Fruit fly (Drosophila melanogaster): ENCODE data around the gene CG7183.

CG7183 gene

DNA sequence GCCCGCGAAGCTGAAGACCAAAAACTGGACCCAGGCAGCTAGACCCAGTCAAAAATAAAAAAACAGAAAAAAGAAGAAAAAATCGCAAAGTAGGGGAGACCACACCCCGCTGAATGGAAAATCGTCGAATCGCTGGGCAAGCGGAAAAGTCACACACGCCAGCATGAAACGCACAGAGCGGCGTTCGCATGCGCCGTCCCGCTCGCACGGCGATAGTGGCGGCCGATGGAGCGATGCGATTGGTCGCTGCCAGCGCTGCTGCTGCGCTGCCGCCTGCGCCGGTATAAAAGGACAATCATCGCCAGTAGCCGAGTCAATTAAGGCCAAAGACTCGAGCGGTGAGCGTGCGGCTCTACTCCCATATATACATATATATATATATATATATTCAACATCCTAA lies 15.4 kb upstream of the CG7183 start, which contains the start of gene repo:
TSS of gene repo (plus strand) at position 314 of the 400 bp plus-strand sequence.
- no peak for TF ChIP-seq CG8301 (tag; optimal IDR thresholded peaks at IDR 0.05)
- peak; percentile 61; the same call in 2 of the 3 replicates for TF ChIP-seq CG4496 (GFP tag; IDR thresholded peaks at IDR 0.05)
- TF ChIP-seq Pif1A (GFP tag; optimal IDR thresholded peaks at IDR 0.05), result no peak
- no peak for TF ChIP-seq rn (GFP tag; IDR thresholded peaks at IDR 0.05)
- TF ChIP-seq CG13204 (GFP tag; optimal IDR thresholded peaks at IDR 0.05), result peak; percentile 3

DNA sequence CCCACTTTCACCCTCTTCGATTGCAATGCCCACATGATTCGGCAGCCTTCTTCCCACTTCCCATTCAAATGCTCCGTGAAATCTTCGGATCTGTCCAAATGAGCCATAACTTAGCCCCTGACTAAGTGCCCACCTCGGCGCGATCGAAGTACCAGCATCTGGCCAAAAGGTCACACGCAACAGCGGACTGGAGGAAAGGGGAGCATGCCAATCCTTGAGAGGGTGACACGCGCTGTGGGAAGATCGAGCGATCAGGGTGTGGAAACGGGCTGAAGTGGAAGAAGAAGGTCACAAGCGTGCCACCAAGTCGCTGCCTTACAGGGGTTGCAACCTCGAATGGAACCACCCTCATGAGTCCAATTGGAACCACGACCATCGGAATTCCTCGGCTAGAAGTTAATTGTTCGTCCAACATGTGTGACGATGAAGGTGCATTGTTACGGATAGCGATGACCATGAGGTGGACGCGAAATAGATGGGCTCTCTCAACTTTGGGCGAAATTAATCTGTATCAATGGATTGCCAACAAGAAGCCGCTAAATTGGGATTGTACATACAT lies 14.3 kb upstream of the CG7183 start:
- TF ChIP-seq fd96Ca (GFP tag; IDR thresholded peaks at IDR 0.05), result 0 out of 3 replicates have a peak, but pooled peaks have one; percentile 14
- no peak for TF ChIP-seq CG15710 (tag; optimal IDR thresholded peaks at IDR 0.05)

DNA sequence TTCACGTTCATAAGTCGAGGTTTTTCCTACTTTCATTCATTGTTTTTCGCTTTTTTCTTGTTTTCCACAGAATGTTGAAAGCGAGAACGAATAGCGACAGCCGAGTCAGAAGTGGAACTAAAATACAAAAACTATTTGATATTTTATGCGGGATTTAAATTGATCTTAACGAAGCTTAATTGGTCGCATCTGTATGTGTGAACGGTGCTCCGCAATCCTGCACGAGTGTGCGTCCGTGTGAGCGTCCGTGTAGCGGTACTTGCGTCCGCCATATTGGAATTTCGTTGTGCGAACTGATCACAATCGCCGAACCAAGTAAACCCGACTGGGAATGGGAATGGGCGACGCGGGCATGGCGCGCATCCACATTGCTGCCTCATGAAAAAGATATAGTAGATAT lies 11.7 kb upstream of the CG7183 start:
- no peak for TF ChIP-seq Ets98B (GFP tag; IDR thresholded peaks at IDR 0.05)
- no peak for TF ChIP-seq Pif1A (GFP tag; optimal IDR thresholded peaks at IDR 0.05)
- no peak for TF ChIP-seq CG8301 (tag; optimal IDR thresholded peaks at IDR 0.05)
- TF ChIP-seq CG9948 (tag; optimal IDR thresholded peaks at IDR 0.05), result no peak
- TF ChIP-seq CG14655 (GFP tag; optimal IDR thresholded peaks at IDR 0.05), result no peak
- TF ChIP-seq CG10348 (GFP tag; IDR thresholded peaks at IDR 0.05), result no peak
- no peak for TF ChIP-seq CG13204 (GFP tag; optimal IDR thresholded peaks at IDR 0.05)
- no peak for TF ChIP-seq Pif1B (GFP tag; optimal IDR thresholded peaks at IDR 0.05)
- TF ChIP-seq Snoo (tag; optimal IDR thresholded peaks at IDR 0.05), result no peak
- TF ChIP-seq CG12605 (GFP tag; IDR thresholded peaks at IDR 0.05), result no peak
- TF ChIP-seq CG15710 (tag; optimal IDR thresholded peaks at IDR 0.05), result no peak
- TF ChIP-seq D1 (tag; optimal IDR thresholded peaks at IDR 0.05), result no peak
- no peak for TF ChIP-seq CG32121 (GFP tag; IDR thresholded peaks at IDR 0.05)

- TF ChIP-seq rn (GFP tag; IDR thresholded peaks at IDR 0.05) (no peak), CG17806 (tag; optimal IDR thresholded peaks at IDR 0.05) (no peak), CG8301 (tag; optimal IDR thresholded peaks at IDR 0.05) (no peak), CG12605 (GFP tag; IDR thresholded peaks at IDR 0.05) (no peak), CG10348 (GFP tag; IDR thresholded peaks at IDR 0.05) (no peak), Pif1A (GFP tag; optimal IDR thresholded peaks at IDR 0.05) (no peak), Snoo (tag; optimal IDR thresholded peaks at IDR 0.05) (no peak), CG9948 (tag; optimal IDR thresholded peaks at IDR 0.05) (no peak), CG34367 (tag; optimal IDR thresholded peaks at IDR 0.05) (no peak), CG14655 (GFP tag; optimal IDR thresholded peaks at IDR 0.05) (no peak)
These were observed 9.7 kb upstream of the CG7183 start for dm6 chr3R:18230229-18230628.

- TF ChIP-seq Snoo (tag; optimal IDR thresholded peaks at IDR 0.05) (no peak), CG32121 (GFP tag; IDR thresholded peaks at IDR 0.05) (no peak), CG15710 (tag; optimal IDR thresholded peaks at IDR 0.05) (no peak), Ets98B (GFP tag; IDR thresholded peaks at IDR 0.05) (peak; percentile 29; the same call in 1 of the 2 replicates), CG12605 (GFP tag; IDR thresholded peaks at IDR 0.05) (no peak), Pif1B (GFP tag; optimal IDR thresholded peaks at IDR 0.05) (no peak)
These were observed 8.3 kb upstream of the CG7183 start for dm6 chr3R:18228713-18229222.

dm6 chr3R:18227385-18227784 lies 6.9 kb upstream of the CG7183 start:
- no peak for TF ChIP-seq EcR (GFP tag; optimal IDR thresholded peaks at IDR 0.05)

DNA sequence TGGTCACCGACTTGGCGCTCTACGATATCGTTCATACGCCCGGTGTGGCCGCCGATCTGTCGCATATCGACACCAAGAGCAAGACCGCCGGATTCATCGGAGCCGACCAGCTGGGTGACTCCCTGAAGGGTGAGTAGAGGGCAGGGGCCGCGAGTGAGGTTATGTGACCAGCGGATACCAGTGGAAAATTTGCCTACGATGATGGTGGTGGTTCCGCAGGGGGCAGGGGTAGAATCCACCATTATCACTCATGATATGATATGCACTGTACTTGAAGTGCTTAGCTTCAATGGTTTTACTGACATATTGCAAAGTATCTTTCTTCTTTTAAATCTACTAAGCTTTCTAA lies 6.3 kb upstream of the CG7183 start:
- peak; percentile 24; the same call in 2 of the 3 replicates for TF ChIP-seq CG4496 (GFP tag; IDR thresholded peaks at IDR 0.05)
- peak; percentile 73 for TF ChIP-seq EcR (GFP tag; optimal IDR thresholded peaks at IDR 0.05)
- TF ChIP-seq CG15710 (tag; optimal IDR thresholded peaks at IDR 0.05), result no peak
- TF ChIP-seq CG32121 (GFP tag; IDR thresholded peaks at IDR 0.05), result 0 out of 2 replicates have a peak, but pooled peaks have one; percentile 25

- TF ChIP-seq CG10348 (GFP tag; IDR thresholded peaks at IDR 0.05), result no peak
- peak; percentile 6 for TF ChIP-seq EcR (GFP tag; optimal IDR thresholded peaks at IDR 0.05)
- no peak for TF ChIP-seq CG4496 (GFP tag; IDR thresholded peaks at IDR 0.05)
These were observed 5.7 kb upstream of the CG7183 start, which contains the start of the genes CG7168 and Mdh2 for dm6 chr3R:18226043-18226808. CG7168 (minus strand) TSS chr3R:18226082. Mdh2 (plus strand) TSS chr3R:18226396.
